Worm (Caenorhabditis elegans): ENCODE data around the gene nhr-9.
A peak's percentile ranks its signal among the peaks of the same experiment; 100 is the strongest.

The nhr-9 gene

DNA sequence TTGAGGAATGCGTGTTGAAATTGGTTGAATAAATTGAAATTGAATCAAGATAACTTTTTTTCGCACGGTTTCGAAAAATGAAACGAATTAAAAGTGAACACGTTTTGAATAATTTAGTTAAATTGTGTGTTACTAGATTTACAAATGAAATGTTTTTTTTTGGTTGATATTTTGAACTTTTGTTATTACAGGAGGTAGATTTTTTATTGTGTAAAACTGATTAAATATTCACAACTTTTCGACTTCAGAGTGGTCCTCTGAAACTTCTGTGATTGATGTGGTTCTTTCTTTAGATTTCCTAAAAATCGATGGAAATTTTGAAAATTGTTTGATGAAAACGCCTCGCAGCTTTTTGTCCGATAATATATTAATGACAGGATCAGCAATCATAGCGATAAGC lies 18.9 kb upstream of the nhr-9 start, which contains the start of gene ZK418.13:
Gene ZK418.13, minus strand, starts transcription at position 101 of the 400 bp plus-strand sequence.
- no peak for TF ChIP-seq nhr-129 (tag; optimal IDR thresholded peaks at IDR 0.05)
- no peak for TF ChIP-seq peb-1 (tag; optimal IDR thresholded peaks at IDR 0.05)
- no peak for TF ChIP-seq nhr-23 (tag; optimal IDR thresholded peaks at IDR 0.05)
- no peak for TF ChIP-seq alr-1 (tag; optimal IDR thresholded peaks at IDR 0.05)
- no peak for TF ChIP-seq lin-11 (tag; optimal IDR thresholded peaks at IDR 0.05)
- TF ChIP-seq zag-1 (tag; optimal IDR thresholded peaks at IDR 0.05), result no peak
- TF ChIP-seq R02D3.7 (tag; optimal IDR thresholded peaks at IDR 0.05), result no peak
- TF ChIP-seq ztf-1 (GFP tag; conservative IDR thresholded peaks at IDR 0.05), result no peak
- no peak for TF ChIP-seq lin-39 (tag; optimal IDR thresholded peaks at IDR 0.05)
- no peak for TF ChIP-seq fos-1 (tag; optimal IDR thresholded peaks at IDR 0.05)
- no peak for TF ChIP-seq gmeb-1 (tag; optimal IDR thresholded peaks at IDR 0.05)
- no peak for TF ChIP-seq crh-2 (tag; optimal IDR thresholded peaks at IDR 0.05)
- TF ChIP-seq ceh-16 (tag; optimal IDR thresholded peaks at IDR 0.05), result no peak
- TF ChIP-seq ztf-11 (tag; optimal IDR thresholded peaks at IDR 0.05), result no peak
- TF ChIP-seq mab-5 (tag; optimal IDR thresholded peaks at IDR 0.05), result no peak
- TF ChIP-seq mdl-1 (tag; optimal IDR thresholded peaks at IDR 0.05), result no peak
- TF ChIP-seq F13H6.1 (tag; optimal IDR thresholded peaks at IDR 0.05), result no peak
- no peak for TF ChIP-seq nhr-10 (tag; optimal IDR thresholded peaks at IDR 0.05)
- TF ChIP-seq lsy-2 (tag; optimal IDR thresholded peaks at IDR 0.05), result no peak

DNA sequence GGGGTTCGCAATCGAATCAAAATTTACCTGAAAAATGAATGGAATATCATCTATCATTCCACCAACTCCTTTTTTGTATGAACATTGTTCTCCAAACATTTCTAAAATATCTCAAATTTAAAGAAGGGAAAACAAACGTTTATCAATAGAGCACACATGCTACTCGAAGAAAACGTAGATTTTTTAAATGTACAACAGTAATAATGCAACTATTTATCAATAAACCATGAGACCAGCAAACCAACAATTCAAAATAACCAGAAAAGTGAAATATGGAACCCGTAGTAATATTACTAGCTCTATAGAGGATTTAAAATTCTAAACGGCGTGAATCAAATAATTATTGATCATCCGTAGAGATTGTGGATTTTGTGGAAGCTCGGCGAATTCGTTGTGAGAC lies 16.5 kb upstream of the nhr-9 start, which contains the start of gene ZK418.6:
Gene ZK418.6, minus strand, starts transcription at position 101 of the 400 bp plus-strand sequence.
- no peak for TF ChIP-seq crh-2 (tag; optimal IDR thresholded peaks at IDR 0.05)
- TF ChIP-seq nhr-12 (tag; optimal IDR thresholded peaks at IDR 0.05), result no peak
- TF ChIP-seq nhr-21 (tag; optimal IDR thresholded peaks at IDR 0.05), result no peak
- TF ChIP-seq ztf-11 (tag; optimal IDR thresholded peaks at IDR 0.05), result no peak
- TF ChIP-seq nhr-129 (tag; optimal IDR thresholded peaks at IDR 0.05), result no peak
- no peak for TF ChIP-seq fos-1 (tag; optimal IDR thresholded peaks at IDR 0.05)
- TF ChIP-seq mab-5 (tag; optimal IDR thresholded peaks at IDR 0.05), result no peak
- no peak for TF ChIP-seq aly-2 (tag; optimal IDR thresholded peaks at IDR 0.05)
- no peak for TF ChIP-seq ztf-4 (tag; optimal IDR thresholded peaks at IDR 0.05)
- no peak for TF ChIP-seq Y55F3AM.14 (GFP tag; optimal IDR thresholded peaks at IDR 0.05)
- no peak for TF ChIP-seq mdl-1 (tag; optimal IDR thresholded peaks at IDR 0.05)
- TF ChIP-seq ceh-82 (tag; optimal IDR thresholded peaks at IDR 0.05), result no peak

DNA sequence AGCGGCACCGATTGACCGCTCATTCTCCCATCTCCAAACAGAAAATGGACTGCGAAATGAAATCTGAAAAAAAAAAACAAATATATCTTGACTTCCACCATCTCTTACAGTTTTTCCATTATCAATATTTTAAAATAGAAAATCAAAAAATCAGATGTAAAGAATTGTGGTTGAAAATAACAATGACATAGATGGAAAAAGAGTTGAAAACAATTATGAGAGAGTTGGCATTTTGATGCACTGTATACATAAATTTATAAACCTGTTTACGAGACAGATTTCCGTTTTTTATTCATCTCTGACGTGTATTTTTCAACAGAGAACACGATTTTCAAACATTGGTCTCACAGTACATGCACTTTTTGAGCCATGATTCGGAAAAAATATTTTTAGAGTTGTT lies 14.6 kb upstream of the nhr-9 start, which contains the start of gene ZK418.7:
Gene ZK418.7, minus strand, starts transcription at position 101 of the 400 bp plus-strand sequence.
- TF ChIP-seq nhr-77 (tag; optimal IDR thresholded peaks at IDR 0.05) (no peak), gmeb-1 (tag; optimal IDR thresholded peaks at IDR 0.05) (no peak), lin-39 (tag; optimal IDR thresholded peaks at IDR 0.05) (no peak), aly-2 (tag; optimal IDR thresholded peaks at IDR 0.05) (no peak), nhr-129 (tag; optimal IDR thresholded peaks at IDR 0.05) (no peak), nhr-237 (tag; optimal IDR thresholded peaks at IDR 0.05) (no peak), ztf-1 (GFP tag; conservative IDR thresholded peaks at IDR 0.05) (no peak), unc-62 (GFP tag; optimal IDR thresholded peaks at IDR 0.05) (no peak), lsy-2 (tag; optimal IDR thresholded peaks at IDR 0.05) (no peak), sem-4 (tag; optimal IDR thresholded peaks at IDR 0.05) (no peak), skn-1 (tag; optimal IDR thresholded peaks at IDR 0.05) (no peak), snpc-4 (tag; optimal IDR thresholded peaks at IDR 0.05) (no peak), F13H6.1 (tag; optimal IDR thresholded peaks at IDR 0.05) (no peak), nhr-23 (tag; optimal IDR thresholded peaks at IDR 0.05) (no peak), nhr-21 (tag; optimal IDR thresholded peaks at IDR 0.05) (no peak), zag-1 (tag; optimal IDR thresholded peaks at IDR 0.05) (no peak), ztf-4 (tag; optimal IDR thresholded peaks at IDR 0.05) (no peak), ZK546.5 (tag; optimal IDR thresholded peaks at IDR 0.05) (no peak)

DNA sequence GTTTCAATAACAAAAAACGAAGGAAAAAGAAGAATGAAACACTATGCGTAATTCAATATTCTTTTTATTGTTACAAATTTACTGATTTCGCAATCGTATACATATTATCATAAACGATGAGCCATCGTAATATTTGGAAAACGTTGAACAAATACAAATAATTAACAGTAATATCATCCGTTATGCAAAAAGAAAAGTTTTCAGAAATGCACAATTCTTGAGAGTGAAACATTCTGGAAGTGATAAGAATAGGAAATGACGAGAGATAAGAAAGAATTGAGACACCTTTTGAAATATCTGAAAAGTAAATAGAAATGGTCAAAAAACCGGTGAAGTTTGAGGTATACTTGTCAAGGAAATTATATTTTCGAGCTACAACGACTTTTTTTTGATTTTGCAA lies 13.8 kb upstream of the nhr-9 start:
- TF ChIP-seq fos-1 (tag; optimal IDR thresholded peaks at IDR 0.05) (peak; percentile 76), nhr-23 (tag; optimal IDR thresholded peaks at IDR 0.05) (no peak), peb-1 (tag; optimal IDR thresholded peaks at IDR 0.05) (no peak)

DNA sequence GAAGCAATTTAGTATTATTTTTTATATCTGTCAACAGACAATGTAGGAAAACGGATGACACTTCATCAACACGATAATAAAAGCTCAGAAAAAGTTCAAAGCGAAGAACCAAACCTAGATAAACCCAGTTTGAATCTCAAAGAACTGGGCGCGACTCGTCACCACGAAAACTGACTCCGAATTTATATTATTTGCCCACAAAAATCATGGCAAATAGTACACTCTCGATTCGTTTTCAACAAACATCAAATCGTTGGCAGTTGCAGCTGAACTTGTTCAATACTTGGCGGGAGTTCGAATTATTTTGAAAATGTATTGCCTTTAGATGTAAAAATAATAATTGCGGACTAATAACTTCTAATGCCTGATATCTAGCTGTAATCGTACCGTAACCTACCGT lies 12.2 kb upstream of the nhr-9 start:
- TF ChIP-seq mdl-1 (tag; optimal IDR thresholded peaks at IDR 0.05) (no peak), egl-27 (tag; optimal IDR thresholded peaks at IDR 0.05) (no peak), lsy-2 (tag; optimal IDR thresholded peaks at IDR 0.05) (no peak), alr-1 (tag; optimal IDR thresholded peaks at IDR 0.05) (no peak), nhr-12 (tag; optimal IDR thresholded peaks at IDR 0.05) (no peak), skn-1 (tag; optimal IDR thresholded peaks at IDR 0.05) (no peak), mab-5 (tag; optimal IDR thresholded peaks at IDR 0.05) (no peak)
